Worm (Caenorhabditis elegans) whole organism, midembryonic: ENCODE measurements around the gene ceh-7.
A peak's percentile ranks its signal among the peaks of the same experiment; 100 is the strongest.

Source experiments
- cog-1 ChIP-seq: sonication (generic microtip); optimal IDR thresholded peaks from 2 replicates; lab custom pipeline; 2016; ENCODE audit warnings: missing genetic modification characterization, missing compliant biosample characterization
- flt-1 ChIP-seq: fragments of 200-800 bp; sonication (Bioruptor generic); IDR thresholded peaks from 2 replicates; pipeline ENCODE4 v1.3.6; 2022; ENCODE audit warnings: missing genetic modification characterization, missing compliant biosample characterization
- ref-1 ChIP-seq: fragments of 200-800 bp; sonication (Bioruptor generic); conservative IDR thresholded peaks from 2 replicates; pipeline ENCODE4 v1.3.6; 2022; ENCODE audit warnings: missing genetic modification reagents, missing genetic modification characterization, missing compliant biosample characterization
- tab-1 ChIP-seq: fragments of 200-800 bp; sonication (Bioruptor generic); IDR thresholded peaks from 2 replicates; pipeline ENCODE4 v1.3.6; 2022; ENCODE audit warnings: missing genetic modification characterization, missing compliant biosample characterization
- ztf-23 ChIP-seq: fragments of 200-800 bp; sonication (Bioruptor generic); IDR thresholded peaks from 2 replicates; pipeline ENCODE4 v1.3.6; 2022; ENCODE audit warnings: missing genetic modification reagents, missing genetic modification characterization, missing compliant biosample characterization
- ztf-29 ChIP-seq: fragments of 200-800 bp; sonication (Bioruptor generic); IDR thresholded peaks from 2 replicates; pipeline ENCODE4 v1.3.6; 2022; ENCODE audit warnings: missing genetic modification reagents, missing genetic modification characterization, missing compliant biosample characterization

DNA sequence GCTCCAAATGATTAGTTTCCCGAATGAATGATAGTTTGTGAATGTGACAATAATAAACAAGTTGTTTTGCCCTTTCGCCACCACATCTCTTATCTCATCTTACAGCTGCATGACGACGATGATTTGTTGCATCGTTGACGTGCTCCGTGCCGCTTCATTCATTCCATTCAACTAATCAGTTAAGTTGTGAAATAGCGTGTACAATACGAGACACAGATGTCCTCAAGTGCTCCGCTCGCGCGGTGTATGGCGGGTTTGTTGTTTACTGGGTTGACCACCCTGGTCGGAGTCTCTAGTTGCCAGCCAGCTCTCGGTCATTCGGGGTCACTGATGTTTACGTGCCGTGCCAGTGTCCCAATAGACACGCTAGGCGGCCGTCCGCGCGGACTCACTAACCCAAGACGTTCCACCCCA lies 44.3 kb upstream of the ceh-7 start:
- no peak for TF ChIP-seq tab-1
- TF ChIP-seq ref-1 (GFP tag; lab: Robert Waterston, UW): peak; percentile 55; the same call in 1 of the 2 replicates
- 0 out of 2 replicates have a peak, but pooled peaks have one; percentile 46 for TF ChIP-seq flt-1 (GFP tag; lab: Robert Waterston, UW)
- TF ChIP-seq cog-1: peak; percentile 79
- no peak for TF ChIP-seq ztf-23 (GFP tag; lab: Robert Waterston, UW)
- TF ChIP-seq ztf-29 (GFP tag; lab: Robert Waterston, UW): no peak
